Worm (Caenorhabditis elegans) whole organism, late embryonic: Measurements from ENCODE around the gene C42D4.19.

Experiments
- T23F11.4 ChIP-seq: fragments of 200-800 bp; sonication (Bioruptor generic); optimal IDR thresholded peaks from 2 replicates; lab custom pipeline; 2018; ENCODE audit warnings: mild to moderate bottlenecking, missing genetic modification characterization, missing compliant biosample characterization
- Y22D7AL.16 ChIP-seq: sonication (generic microtip); optimal IDR thresholded peaks from 2 replicates; lab custom pipeline; 2016; ENCODE audit warnings: missing genetic modification characterization, missing compliant biosample characterization
- ahr-1 ChIP-seq: sonication (generic microtip); optimal IDR thresholded peaks from 2 replicates; lab custom pipeline; 2016; ENCODE audit warnings: missing genetic modification characterization, missing compliant biosample characterization
- ceh-14 ChIP-seq: sonication (generic microtip); optimal IDR thresholded peaks from 2 replicates; lab custom pipeline; 2016; ENCODE audit warnings: missing genotype, missing genetic modification characterization, missing compliant biosample characterization
- ceh-18 ChIP-seq: sonication (generic microtip); optimal IDR thresholded peaks from 2 replicates; lab custom pipeline; 2016; ENCODE audit warnings: missing genetic modification characterization, missing compliant biosample characterization
- ceh-19 ChIP-seq: fragments of 200-800 bp; sonication (Bioruptor generic); optimal IDR thresholded peaks from 2 replicates; lab custom pipeline; 2018; ENCODE audit warnings: mild to moderate bottlenecking, missing genetic modification characterization, missing compliant biosample characterization
- ceh-24 ChIP-seq: sonication (generic microtip); optimal IDR thresholded peaks from 2 replicates; lab custom pipeline; 2016; ENCODE audit warnings: mild to moderate bottlenecking, missing genetic modification characterization, missing compliant biosample characterization
- ceh-30 ChIP-seq: fragments of 150-350 bp; optimal IDR thresholded peaks from 2 replicates; lab custom pipeline; 2014; ENCODE audit warnings: missing biosample characterization, missing genetic modification characterization
- ceh-31 ChIP-seq: sonication (generic microtip); optimal IDR thresholded peaks from 2 replicates; lab custom pipeline; 2016; ENCODE audit warnings: missing genetic modification characterization, missing compliant biosample characterization
- ceh-9 ChIP-seq: sonication (generic microtip); optimal IDR thresholded peaks from 2 replicates; lab custom pipeline; 2016; ENCODE audit warnings: mild to moderate bottlenecking, missing genetic modification characterization, inconsistent platforms, missing compliant biosample characterization
- dmd-4 ChIP-seq: sonication (generic microtip); optimal IDR thresholded peaks from 2 replicates; lab custom pipeline; 2016; ENCODE audit warnings: borderline replicate concordance, missing genetic modification characterization, missing compliant biosample characterization
- elt-2 ChIP-seq: sonication (generic microtip); optimal IDR thresholded peaks from 2 replicates; lab custom pipeline; 2016; ENCODE audit warnings: missing genetic modification reagents, missing genetic modification characterization, missing compliant biosample characterization
- fkh-6 ChIP-seq: sonication (generic microtip); optimal IDR thresholded peaks from 2 replicates; lab custom pipeline; 2016; ENCODE audit warnings: missing genetic modification characterization, missing compliant biosample characterization
- hlh-13 ChIP-seq: fragments of 200-800 bp; sonication (Bioruptor generic); optimal IDR thresholded peaks from 2 replicates; lab custom pipeline; 2018; ENCODE audit warnings: mild to moderate bottlenecking, missing genetic modification characterization, missing compliant biosample characterization
- hlh-30 ChIP-seq: sonication (generic microtip); optimal IDR thresholded peaks from 2 replicates; lab custom pipeline; 2017; ENCODE audit warnings: antibody characterized with exemption, missing genetic modification characterization, missing compliant biosample characterization; ENCODE audit not compliant: insufficient read depth
- hlh-6 ChIP-seq: sonication (generic microtip); optimal IDR thresholded peaks from 2 replicates; lab custom pipeline; 2016; ENCODE audit warnings: missing genotype, missing genetic modification characterization, missing compliant biosample characterization
- lim-6 ChIP-seq: sonication (generic microtip); optimal IDR thresholded peaks from 2 replicates; lab custom pipeline; 2016; ENCODE audit warnings: missing genetic modification characterization, missing compliant biosample characterization
- lin-11 ChIP-seq: fragments of 200-800 bp; sonication (Bioruptor generic); optimal IDR thresholded peaks from 2 replicates; lab custom pipeline; 2018; ENCODE audit warnings: mild to moderate bottlenecking, missing genetic modification characterization, missing compliant biosample characterization
- madf-2 ChIP-seq: sonication (generic microtip); optimal IDR thresholded peaks from 2 replicates; lab custom pipeline; 2017; ENCODE audit warnings: missing genetic modification characterization, missing compliant biosample characterization
- mec-3 ChIP-seq: sonication (generic microtip); optimal IDR thresholded peaks from 2 replicates; lab custom pipeline; 2016; ENCODE audit warnings: borderline replicate concordance, missing genetic modification characterization, missing compliant biosample characterization
- nfya-1 ChIP-seq: sonication (generic microtip); optimal IDR thresholded peaks from 2 replicates; lab custom pipeline; 2017; ENCODE audit warnings: missing genetic modification characterization, mild to moderate bottlenecking, missing compliant biosample characterization, antibody characterized with exemption, moderate library complexity
- nhr-11 ChIP-seq: fragments of 150-350 bp; optimal IDR thresholded peaks from 2 replicates; lab custom pipeline; 2014; ENCODE audit warnings: missing biosample characterization, missing genetic modification characterization
- npax-4 ChIP-seq: sonication (generic microtip); optimal IDR thresholded peaks from 2 replicates; lab custom pipeline; 2016; ENCODE audit warnings: missing genetic modification characterization, missing compliant biosample characterization
- odd-2 ChIP-seq: sonication (generic microtip); optimal IDR thresholded peaks from 2 replicates; lab custom pipeline; 2017; ENCODE audit warnings: antibody characterized with exemption, mild to moderate bottlenecking, missing genetic modification characterization, missing compliant biosample characterization
- pat-9 ChIP-seq: fragments of 200-800 bp; sonication (Bioruptor generic); optimal IDR thresholded peaks from 2 replicates; lab custom pipeline; 2018; ENCODE audit warnings: mild to moderate bottlenecking, missing genetic modification characterization, moderate library complexity, missing compliant biosample characterization
- pha-4 ChIP-seq: fragments of 150-350 bp; optimal IDR thresholded peaks from 2 replicates; lab custom pipeline; 2018; ENCODE audit warnings: missing biosample characterization, missing genetic modification reagents, missing genetic modification characterization
- sox-2 ChIP-seq: fragments of 200-800 bp; sonication (Bioruptor generic); IDR thresholded peaks from 2 replicates; pipeline ENCODE4 v1.3.6; 2022; ENCODE audit warnings: missing genetic modification reagents, missing genetic modification characterization, missing compliant biosample characterization
- sox-4 ChIP-seq: sonication (generic microtip); optimal IDR thresholded peaks from 2 replicates; lab custom pipeline; 2017; ENCODE audit warnings: mild to moderate bottlenecking, missing genetic modification characterization, inconsistent platforms, missing compliant biosample characterization
- ttx-3 ChIP-seq: sonication (generic microtip); optimal IDR thresholded peaks from 2 replicates; lab custom pipeline; 2016; ENCODE audit warnings: missing genetic modification reagents, missing genetic modification characterization, missing compliant biosample characterization
- unc-86 ChIP-seq: sonication (generic microtip); optimal IDR thresholded peaks from 2 replicates; lab custom pipeline; 2016; ENCODE audit warnings: missing genetic modification characterization, missing compliant biosample characterization
- zip-5 ChIP-seq: sonication (generic microtip); optimal IDR thresholded peaks from 2 replicates; lab custom pipeline; 2016; ENCODE audit warnings: missing genetic modification characterization, missing compliant biosample characterization
- ztf-16 ChIP-seq: sonication (generic microtip); optimal IDR thresholded peaks from 2 replicates; lab custom pipeline; 2017; ENCODE audit warnings: missing genetic modification characterization, missing compliant biosample characterization

Gene C42D4.19

ce11 chrIV:7156356-7156755 is 19.1 kb upstream of the C42D4.19 start, which contains the start of gene maph-9:
maph-9 (plus strand) TSS chrIV:7156628.
- TF ChIP-seq ceh-31 (tag; lab: Kevin White, UChicago) (peak; percentile 28), ceh-14 (tag; lab: Kevin White, UChicago) (peak; percentile 30), unc-86 (no peak), nfya-1 (tag; lab: Kevin White, UChicago) (peak; percentile 44)

ce11 chrIV:7158161-7158560 is 17.3 kb upstream of the C42D4.19 start:
- no peak for TF ChIP-seq npax-4 (tag; lab: Kevin White, UChicago)
- no peak for TF ChIP-seq ztf-16 (tag; lab: Kevin White, UChicago)
- no peak for TF ChIP-seq T23F11.4 (GFP tag; lab: Kevin White, UChicago)
- TF ChIP-seq odd-2 (tag; lab: Kevin White, UChicago) = no peak

- TF ChIP-seq mec-3 (tag; lab: Kevin White, UChicago) = no peak
- no peak for TF ChIP-seq Y22D7AL.16 (tag; lab: Kevin White, UChicago)
- no peak for TF ChIP-seq unc-86
- no peak for TF ChIP-seq lim-6
These were observed 15.9 kb upstream of the C42D4.19 start for ce11 chrIV:7159586-7159985.

- no peak for TF ChIP-seq nhr-11 (tag; lab: Kevin White, UChicago)
- no peak for TF ChIP-seq elt-2 (tag; lab: Kevin White, UChicago)
- no peak for TF ChIP-seq sox-4 (tag; lab: Kevin White, UChicago)
These were observed 9.7 kb upstream of the C42D4.19 start, which contains the start of gene rpc-1 for ce11 chrIV:7165723-7166122. rpc-1 (minus strand) TSS chrIV:7165748.

ce11 chrIV:7166553-7166952 is 8.9 kb upstream of the C42D4.19 start, which contains the start of gene C42D4.18:
C42D4.18 (plus strand) TSS chrIV:7166783.
- TF ChIP-seq hlh-6 (no peak), nfya-1 (tag; lab: Kevin White, UChicago) (no peak), hlh-30 (tag; lab: Kevin White, UChicago) (peak; percentile 4), ceh-24 (tag; lab: Kevin White, UChicago) (no peak), odd-2 (tag; lab: Kevin White, UChicago) (no peak), sox-2 (GFP tag; lab: Robert Waterston, UW) (no peak), ahr-1 (tag; lab: Kevin White, UChicago) (no peak), ceh-9 (tag; lab: Kevin White, UChicago) (no peak)

- TF ChIP-seq hlh-30 (tag; lab: Kevin White, UChicago) (peak; percentile 45), hlh-13 (GFP tag; lab: Kevin White, UChicago) (no peak)
- TF ChIP-seq, all 69 proteins: peak for 1
These were observed 7.3 kb upstream of the C42D4.19 start, which contains the start of gene skr-16 for ce11 chrIV:7167983-7168760. skr-16 (plus strand) TSS chrIV:7168710.

- no peak for TF ChIP-seq odd-2 (tag; lab: Kevin White, UChicago)
- no peak for TF ChIP-seq ceh-30 (tag; lab: Kevin White, UChicago)
- no peak for TF ChIP-seq ceh-14 (tag; lab: Kevin White, UChicago)
- no peak for TF ChIP-seq pha-4
- no peak for TF ChIP-seq hlh-13 (GFP tag; lab: Kevin White, UChicago)
- no peak for TF ChIP-seq dmd-4 (tag; lab: Kevin White, UChicago)
- no peak for TF ChIP-seq madf-2 (tag; lab: Kevin White, UChicago)
- no peak for TF ChIP-seq ceh-9 (tag; lab: Kevin White, UChicago)
- no peak for TF ChIP-seq ceh-18 (tag; lab: Kevin White, UChicago)
- no peak for TF ChIP-seq zip-5 (tag; lab: Kevin White, UChicago)
- no peak for TF ChIP-seq ceh-19 (GFP tag; lab: Kevin White, UChicago)
- TF ChIP-seq lin-11 (tag; lab: Kevin White, UChicago) = no peak
- TF ChIP-seq pat-9 (tag; lab: Kevin White, UChicago) = no peak
- no peak for TF ChIP-seq fkh-6 (tag; lab: Kevin White, UChicago)
- no peak for TF ChIP-seq ttx-3 (tag; lab: Kevin White, UChicago)
- TF ChIP-seq, all 69 proteins: peak for 0
These were observed 4.2 kb upstream of the C42D4.19 start, which contains the start of gene str-220 for ce11 chrIV:7171222-7171621. str-220 (minus strand) TSS chrIV:7171322.
